Fruit fly (Drosophila melanogaster) whole organism, pupa: ENCODE results near the gene Mvl.
A peak's percentile ranks its signal among the peaks of the same experiment; 100 is the strongest.

ENCODE experiments used
- CG15710 ChIP-seq: fragments of 200-800 bp; sonication (Bioruptor generic); optimal IDR thresholded peaks from 2 replicates; lab custom pipeline; 2018; ENCODE audit warnings: missing biosample characterization, mild to moderate bottlenecking, missing genetic modification characterization, moderate library complexity
- EcR ChIP-seq: fragments of 200-800 bp; sonication (Bioruptor generic); optimal IDR thresholded peaks from 3 replicates; lab custom pipeline; 2019; ENCODE audit warnings: missing biosample characterization, missing genetic modification characterization, mild to moderate bottlenecking, moderate library complexity, missing genetic modification reagents

- TF ChIP-seq EcR (GFP tag; lab: Kevin White, UChicago) = peak; percentile 10
- TF ChIP-seq CG15710 (tag; lab: Kevin White, UChicago) = peak; percentile 76
Observed at dm6 chr3R:21097631-21098117, 37.1 kb upstream of the Mvl start, which contains the start of gene RhoGAP93B.
